Fruit fly (Drosophila melanogaster) whole organism, embryonic: ENCODE measurements around the gene CG34138.

Experiments used
- ATbp ChIP-seq: fragments of 200-800 bp; sonication (Bioruptor generic); optimal IDR thresholded peaks from 2 replicates; lab custom pipeline; 2017; ENCODE audit warnings: missing biosample characterization, mild to moderate bottlenecking, missing genetic modification characterization, missing genetic modification reagents
- Atf3 ChIP-seq: fragments of 200-800 bp; sonication (Bioruptor generic); optimal IDR thresholded peaks from 3 replicates; lab custom pipeline; 2016; ENCODE audit warnings: missing biosample characterization, missing genetic modification characterization
- CG10274 ChIP-seq: fragments of 200-800 bp; sonication (Bioruptor generic); optimal IDR thresholded peaks from 3 replicates; lab custom pipeline; 2017; ENCODE audit warnings: missing biosample characterization, mild to moderate bottlenecking, missing genetic modification characterization
- CG11504 ChIP-seq: fragments of 200-800 bp; sonication (Bioruptor generic); optimal IDR thresholded peaks from 3 replicates; lab custom pipeline; 2019; ENCODE audit warnings: missing biosample characterization, mild to moderate bottlenecking, missing genetic modification characterization, moderate library complexity
- CG11560 ChIP-seq: fragments of 200-800 bp; sonication (Bioruptor generic); IDR thresholded peaks from 3 replicates; pipeline ENCODE4 v1.3.6; 2022; ENCODE audit warnings: missing biosample characterization, missing genetic modification characterization
- CG11723 ChIP-seq: fragments of 200-800 bp; sonication (Bioruptor generic); optimal IDR thresholded peaks from 2 replicates; lab custom pipeline; 2017; ENCODE audit warnings: missing biosample characterization, mild to moderate bottlenecking, missing genetic modification characterization
- CG13296 ChIP-seq: fragments of 200-800 bp; sonication (Bioruptor generic); optimal IDR thresholded peaks from 3 replicates; lab custom pipeline; 2018; ENCODE audit warnings: missing biosample characterization, mild to moderate bottlenecking, missing genetic modification characterization
- CG13424 ChIP-seq: fragments of 200-800 bp; sonication (Bioruptor generic); optimal IDR thresholded peaks from 2 replicates; lab custom pipeline; 2019; ENCODE audit warnings: missing biosample characterization, mild to moderate bottlenecking, missing genetic modification characterization, moderate library complexity
- CG15011 ChIP-seq: fragments of 200-800 bp; sonication (Bioruptor generic); optimal IDR thresholded peaks from 3 replicates; lab custom pipeline; 2018; ENCODE audit warnings: missing biosample characterization, mild to moderate bottlenecking, missing genetic modification characterization
- CG15514 ChIP-seq: fragments of 200-800 bp; sonication (Bioruptor generic); optimal IDR thresholded peaks from 3 replicates; lab custom pipeline; 2017; ENCODE audit warnings: missing biosample characterization, missing genetic modification characterization, mild to moderate bottlenecking, moderate library complexity, missing genetic modification reagents
- CG17359 ChIP-seq: fragments of 200-800 bp; sonication (Bioruptor generic); optimal IDR thresholded peaks from 3 replicates; lab custom pipeline; 2018; ENCODE audit warnings: missing biosample characterization, mild to moderate bottlenecking, missing genetic modification characterization, moderate library complexity
- CG17385 ChIP-seq: fragments of 200-800 bp; sonication (Bioruptor generic); optimal IDR thresholded peaks from 3 replicates; lab custom pipeline; 2018; ENCODE audit warnings: missing biosample characterization, mild to moderate bottlenecking, missing genetic modification characterization
- CG2129 ChIP-seq: fragments of 200-800 bp; sonication (Bioruptor generic); IDR thresholded peaks from 2 replicates; pipeline ENCODE4 v1.3.6; 2022; ENCODE audit warnings: missing biosample characterization, missing genetic modification characterization; ENCODE audit not compliant: partially characterized antibody
- CG31441 ChIP-seq: fragments of 200-800 bp; sonication (Bioruptor generic); IDR thresholded peaks from 2 replicates; pipeline ENCODE4 v1.3.6; 2022; ENCODE audit warnings: missing biosample characterization, missing genetic modification characterization
- CG4282 ChIP-seq: fragments of 200-800 bp; sonication (Bioruptor generic); optimal IDR thresholded peaks from 2 replicates; lab custom pipeline; 2016; ENCODE audit warnings: missing biosample characterization, missing genetic modification characterization
- CG6272 ChIP-seq: fragments of 200-800 bp; sonication (Bioruptor generic); IDR thresholded peaks from 2 replicates; pipeline ENCODE4 v1.3.6; 2022; ENCODE audit warnings: missing biosample characterization, missing genetic modification characterization
- CG7928 ChIP-seq: fragments of 200-800 bp; sonication (Bioruptor generic); optimal IDR thresholded peaks from 2 replicates; lab custom pipeline; 2017; ENCODE audit warnings: missing biosample characterization, mild to moderate bottlenecking, missing genetic modification characterization
- CG8290 ChIP-seq, 3 experiments: fragments of 200-800 bp; sonication (Bioruptor generic); optimal IDR thresholded peaks; 2 replicates each; lab custom pipeline; 2016 to 2019; ENCODE audit warnings: missing biosample characterization in 3 of 3, missing genetic modification characterization in 3 of 3, mild to moderate bottlenecking in 2 of 3, moderate library complexity in 1 of 3
- CG8924 ChIP-seq: fragments of 200-800 bp; optimal IDR thresholded peaks from 3 replicates; lab custom pipeline; 2019; ENCODE audit warnings: missing biosample characterization, mild to moderate bottlenecking, missing genetic modification characterization, moderate library complexity
- CrebB ChIP-seq: fragments of 200-800 bp; sonication (Bioruptor generic); optimal IDR thresholded peaks from 3 replicates; lab custom pipeline; 2018; ENCODE audit warnings: missing biosample characterization, mild to moderate bottlenecking, missing genetic modification characterization
- Deaf1 ChIP-seq: fragments of 200-800 bp; optimal IDR thresholded peaks from 3 replicates; lab custom pipeline; 2019; ENCODE audit warnings: missing biosample characterization, mild to moderate bottlenecking, missing genetic modification characterization, moderate library complexity
- E2f1 ChIP-seq: fragments of 200-800 bp; sonication (Bioruptor generic); IDR thresholded peaks from 2 replicates; pipeline ENCODE4 v1.3.6; 2022; ENCODE audit warnings: missing biosample characterization, missing genetic modification characterization
- Elba2 ChIP-seq: fragments of 200-800 bp; sonication (Bioruptor generic); optimal IDR thresholded peaks from 3 replicates; lab custom pipeline; 2016; ENCODE audit warnings: missing biosample characterization, missing genetic modification characterization
- Hand ChIP-seq: fragments of 200-800 bp; sonication (Bioruptor generic); optimal IDR thresholded peaks from 2 replicates; lab custom pipeline; 2017; ENCODE audit warnings: mild to moderate bottlenecking, missing biosample characterization, missing genetic modification reagents, missing genetic modification characterization
- Hey ChIP-seq: fragments of 200-800 bp; sonication (Bioruptor generic); optimal IDR thresholded peaks from 3 replicates; lab custom pipeline; 2018; ENCODE audit warnings: missing biosample characterization, mild to moderate bottlenecking, missing genetic modification characterization
- Oli ChIP-seq: fragments of 200-800 bp; sonication (Bioruptor generic); optimal IDR thresholded peaks from 2 replicates; lab custom pipeline; 2018; ENCODE audit warnings: missing biosample characterization, mild to moderate bottlenecking, missing genetic modification characterization, moderate library complexity
- Sry-β ChIP-seq: fragments of 200-800 bp; sonication (Bioruptor generic); optimal IDR thresholded peaks from 2 replicates; lab custom pipeline; 2018; ENCODE audit warnings: missing biosample characterization, mild to moderate bottlenecking, missing genetic modification characterization, moderate library complexity
- ash1 ChIP-seq: fragments of 200-800 bp; sonication (Bioruptor generic); optimal IDR thresholded peaks from 2 replicates; lab custom pipeline; 2018; ENCODE audit warnings: missing biosample characterization, mild to moderate bottlenecking, missing genetic modification characterization
- crc ChIP-seq: fragments of 200-800 bp; sonication (Bioruptor generic); optimal IDR thresholded peaks from 2 replicates; lab custom pipeline; 2016; ENCODE audit warnings: missing biosample characterization, missing genetic modification characterization
- ems ChIP-seq: fragments of 200-800 bp; sonication (Bioruptor generic); optimal IDR thresholded peaks from 3 replicates; lab custom pipeline; 2016; ENCODE audit warnings: missing biosample characterization, missing genetic modification characterization
- gce ChIP-seq: fragments of 200-800 bp; sonication (Bioruptor generic); IDR thresholded peaks from 3 replicates; pipeline ENCODE4 v1.3.6; 2022; ENCODE audit warnings: missing biosample characterization, missing genetic modification characterization
- gcm ChIP-seq: fragments of 200-800 bp; sonication (Bioruptor generic); optimal IDR thresholded peaks from 2 replicates; lab custom pipeline; 2019; ENCODE audit warnings: missing biosample characterization, mild to moderate bottlenecking, missing genetic modification characterization, moderate library complexity
- gro ChIP-seq: fragments of 200-800 bp; sonication (Bioruptor generic); optimal IDR thresholded peaks from 2 replicates; lab custom pipeline; 2016; ENCODE audit warnings: missing biosample characterization, missing genetic modification characterization
- h ChIP-seq: fragments of >200 bp; optimal IDR thresholded peaks from 2 replicates; lab custom pipeline; 2017
- hb ChIP-seq: fragments of 200-800 bp; sonication (Bioruptor generic); IDR thresholded peaks from 3 replicates; pipeline ENCODE4 v1.3.6; 2022; ENCODE audit warnings: missing biosample characterization, missing genetic modification characterization; ENCODE audit not compliant: partially characterized antibody
- kah ChIP-seq: fragments of 200-800 bp; sonication (Bioruptor generic); optimal IDR thresholded peaks from 2 replicates; lab custom pipeline; 2018; ENCODE audit warnings: missing biosample characterization, mild to moderate bottlenecking, missing genetic modification characterization
- kay ChIP-seq: fragments of 200-800 bp; sonication (Bioruptor generic); optimal IDR thresholded peaks from 2 replicates; lab custom pipeline; 2016; ENCODE audit warnings: missing biosample characterization, missing genetic modification characterization
- maf-S ChIP-seq: fragments of 200-800 bp; sonication (Bioruptor generic); optimal IDR thresholded peaks from 2 replicates; lab custom pipeline; 2016; ENCODE audit warnings: missing biosample characterization, missing genetic modification characterization
- mirr ChIP-seq: fragments of 200-800 bp; sonication (Bioruptor generic); optimal IDR thresholded peaks from 3 replicates; lab custom pipeline; 2018; ENCODE audit warnings: missing biosample characterization, mild to moderate bottlenecking, missing genetic modification characterization
- otp ChIP-seq: fragments of 200-800 bp; sonication (Bioruptor generic); IDR thresholded peaks from 3 replicates; pipeline ENCODE4, ENCODE4 v1.3.6; 2022; ENCODE audit warnings: missing biosample characterization, missing genetic modification characterization
- prd ChIP-seq, 3 experiments: fragments of >200 bp in 2 of 3; fragments of 200-800 bp in 1 of 3; sonication (Bioruptor generic) in 1 of 3; optimal IDR thresholded peaks in 2 of 3; IDR thresholded peaks in 1 of 3; 2 replicates in 2 of 3; 3 replicates in 1 of 3; pipeline versions ENCODE4 v1.3.6 to Lab custom; 2017 to 2022; ENCODE audit warnings: missing biosample characterization in 1 of 3, missing genetic modification characterization in 1 of 3
- pzg ChIP-seq: fragments of 200-800 bp; sonication (Bioruptor generic); optimal IDR thresholded peaks from 3 replicates; lab custom pipeline; 2018; ENCODE audit warnings: missing biosample characterization, mild to moderate bottlenecking, missing genetic modification characterization, moderate library complexity
- run ChIP-seq: fragments of 200-800 bp; sonication (Bioruptor generic); optimal IDR thresholded peaks from 3 replicates; lab custom pipeline; 2018; ENCODE audit warnings: missing biosample characterization, mild to moderate bottlenecking, missing genetic modification characterization
- shn ChIP-seq: fragments of 200-800 bp; sonication (Bioruptor generic); optimal IDR thresholded peaks from 3 replicates; lab custom pipeline; 2016; ENCODE audit warnings: missing biosample characterization, missing genetic modification characterization
- trem ChIP-seq: fragments of 200-800 bp; optimal IDR thresholded peaks from 3 replicates; lab custom pipeline; 2019; ENCODE audit warnings: missing biosample characterization, mild to moderate bottlenecking, missing genetic modification characterization, moderate library complexity
- unc-4 ChIP-seq: fragments of 200-800 bp; sonication (Bioruptor generic); IDR thresholded peaks from 2 replicates; pipeline ENCODE4 v1.3.6; 2022; ENCODE audit warnings: missing biosample characterization, missing genetic modification characterization; ENCODE audit not compliant: partially characterized antibody
- zfh1 ChIP-seq: fragments of 200-800 bp; sonication (Bioruptor generic); IDR thresholded peaks from 3 replicates; pipeline ENCODE4 v1.3.6; 2022; ENCODE audit warnings: missing biosample characterization, missing genetic modification characterization

Gene CG34138

DNA sequence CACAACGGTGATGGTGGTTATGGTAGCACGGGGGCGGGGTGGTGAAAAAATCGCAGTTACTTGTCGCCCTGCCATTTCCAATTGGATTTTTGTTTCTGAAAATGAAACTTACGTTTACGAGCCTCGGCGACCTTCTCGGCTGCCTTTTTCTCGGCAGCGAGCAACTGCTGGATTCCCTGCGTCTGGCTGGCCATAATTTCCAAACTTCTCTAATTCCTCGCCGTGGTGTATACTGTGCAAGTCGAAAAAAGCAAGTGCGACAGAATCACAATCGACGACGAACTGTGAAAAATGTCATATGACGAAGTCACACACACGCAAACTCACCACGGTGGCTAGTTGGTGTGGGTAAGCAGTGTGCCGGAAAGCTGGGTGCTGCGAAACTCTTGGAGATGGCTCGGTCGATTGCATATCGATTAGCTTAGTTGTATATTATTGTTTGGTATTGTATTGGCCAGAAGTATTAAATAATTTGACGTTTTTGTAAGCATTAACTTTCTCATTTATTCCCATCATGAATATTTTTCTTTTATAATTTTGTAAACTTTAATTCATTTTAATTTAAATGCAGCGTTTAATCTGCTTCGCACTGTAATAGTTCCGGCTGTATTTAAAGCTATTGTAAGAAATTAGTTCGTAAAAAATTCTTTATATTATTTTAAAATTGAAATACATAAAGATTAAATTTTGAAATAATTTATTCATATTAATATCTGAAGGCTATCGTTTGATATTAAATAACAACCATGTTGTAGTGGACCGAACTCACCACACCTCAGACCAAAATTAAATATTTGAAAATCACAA lies 9.5 kb downstream of the CG34138 start, which contains the start of gene Vha13 (continued):
- TF ChIP-seq kay (no peak), trem (no peak), ash1 (no peak), Atf3 (GFP tag; lab: Kevin White, UChicago) (peak; percentile 60), CG11723 (GFP tag; lab: Kevin White, UChicago) (no peak), E2f1 (GFP tag; lab: Robert Waterston, UW) (peak; percentile 36; the same call in 1 of the 2 replicates), Elba2 (GFP tag; lab: Kevin White, UChicago) (peak; percentile 53), ems (GFP tag; lab: Kevin White, UChicago) (no peak), CG7928 (no peak), mirr (GFP tag; lab: Kevin White, UChicago) (peak; percentile 60), otp (no peak), run (tag; lab: Kevin White, UChicago) (peak; percentile 49), CG10274 (no peak), gce (GFP tag; lab: Robert Waterston, UW) (no peak), CG11504 (tag; lab: Kevin White, UChicago) (no peak), hb (peak; percentile 52), CrebB (peak; percentile 36), pzg (GFP tag; lab: Kevin White, UChicago) (peak; percentile 78), CG8924 (peak; percentile 18), CG6272 (peak; percentile 70), unc-4 (GFP tag; lab: Robert Waterston, UW) (no peak; the same call in 1 of the 2 replicates), gcm (peak; percentile 17), maf-S (GFP tag; lab: Kevin White, UChicago) (peak; percentile 48), CG13424 (tag; lab: Kevin White, UChicago) (no peak), CG8290 (GFP tag; optimal IDR thresholded peaks at IDR 0.05; lab: Kevin White, UChicago) (no peak), CG8290 (tag; optimal IDR thresholded peaks at IDR 0.05; lab: Kevin White, UChicago) (peak in 1 of 2 experiments; percentile 87), CG15514 (GFP tag; lab: Kevin White, UChicago) (peak; percentile 36), CG11560 (tag; lab: Robert Waterston, UW) (0 out of 3 replicates have a peak, but pooled peaks have one; percentile 9), CG15011 (no peak), CG17385 (GFP tag; lab: Kevin White, UChicago) (peak; percentile 37), zfh1 (GFP tag; lab: Robert Waterston, UW) (no peak; the same call in 2 of the 3 replicates), Hey (tag; lab: Kevin White, UChicago) (no peak), gro (GFP tag; lab: Kevin White, UChicago) (peak; percentile 45), kah (GFP tag; lab: Kevin White, UChicago) (no peak), CG13296 (GFP tag; lab: Kevin White, UChicago) (peak; percentile 70), shn (GFP tag; lab: Kevin White, UChicago) (peak; percentile 49), crc (no peak), CG17359 (tag; lab: Kevin White, UChicago) (no peak), prd (optimal IDR thresholded peaks at IDR 0.05; lab: Kevin White, UChicago) (no peak), prd (GFP tag; IDR thresholded peaks at IDR 0.05; lab: Robert Waterston, UW) (peak; percentile 67; the same call in 2 of the 3 replicates), Deaf1 (tag; lab: Kevin White, UChicago) (peak; percentile 61), Oli (no peak), Sry-β (no peak), Hand (peak; percentile 50), h (lab: Kevin White, UChicago) (no peak), CG2129 (GFP tag; lab: Robert Waterston, UW) (0 out of 2 replicates have a peak, but pooled peaks have one; percentile 11), CG31441 (GFP tag; lab: Robert Waterston, UW) (peak; percentile 31), CG4282 (GFP tag; lab: Kevin White, UChicago) (no peak), ATbp (GFP tag; lab: Kevin White, UChicago) (peak; percentile 4)
